Worm (Caenorhabditis elegans) whole organism, L3 larva: ENCODE results near the gene Y7A9D.1.

Source experiments
- ZK546.5 ChIP-seq: sonication (generic microtip); optimal IDR thresholded peaks from 2 replicates; lab custom pipeline; 2017; ENCODE audit warnings: missing biosample characterization, missing genetic modification characterization
- aly-2 ChIP-seq: fragments of 150-350 bp; optimal IDR thresholded peaks from 2 replicates; lab custom pipeline; 2014; ENCODE audit warnings: missing biosample characterization, missing genetic modification characterization
- ceh-16 ChIP-seq: sonication (generic microtip); optimal IDR thresholded peaks from 2 replicates; lab custom pipeline; 2017; ENCODE audit warnings: missing biosample characterization, missing genetic modification characterization
- ceh-28 ChIP-seq: fragments of 150-350 bp; optimal IDR thresholded peaks from 2 replicates; lab custom pipeline; 2014; ENCODE audit warnings: missing biosample characterization, missing genetic modification reagents, missing genetic modification characterization
- ceh-82 ChIP-seq: fragments of 150-350 bp; optimal IDR thresholded peaks from 2 replicates; lab custom pipeline; 2014; ENCODE audit warnings: missing biosample characterization, missing genetic modification characterization
- ceh-9 ChIP-seq: sonication (generic microtip); optimal IDR thresholded peaks from 2 replicates; lab custom pipeline; 2018; ENCODE audit warnings: missing biosample characterization, missing genetic modification characterization
- daf-12 ChIP-seq: fragments of 150-350 bp; optimal IDR thresholded peaks from 2 replicates; lab custom pipeline; 2014; ENCODE audit warnings: missing biosample characterization, missing genetic modification reagents, missing genetic modification characterization
- egl-27 ChIP-seq: sonication (generic microtip); optimal IDR thresholded peaks from 4 replicates; lab custom pipeline; 2017; ENCODE audit warnings: missing biosample characterization, missing genetic modification reagents, missing genetic modification characterization
- egl-5 ChIP-seq: fragments of 150-350 bp; optimal IDR thresholded peaks from 2 replicates; lab custom pipeline; 2017; ENCODE audit warnings: missing biosample characterization, missing genetic modification reagents, missing genetic modification characterization, inconsistent platforms
- elt-1 ChIP-seq: fragments of 150-350 bp; optimal IDR thresholded peaks from 2 replicates; lab custom pipeline; 2014; ENCODE audit warnings: missing biosample characterization, missing genetic modification characterization
- elt-2 ChIP-seq: sonication (generic microtip); optimal IDR thresholded peaks from 2 replicates; lab custom pipeline; 2016; ENCODE audit warnings: missing genetic modification reagents, mild to moderate bottlenecking, missing genetic modification characterization, missing compliant biosample characterization
- elt-3 ChIP-seq, 3 experiments: fragments of 150-350 bp in 1 of 3; sonication (generic microtip) in 2 of 3; optimal IDR thresholded peaks; 2 replicates in 2 of 3; 4 replicates in 1 of 3; lab custom pipeline; 2014 to 2017; ENCODE audit warnings: missing biosample characterization in 3 of 3, missing genetic modification characterization in 3 of 3
- fkh-10 ChIP-seq: sonication (generic microtip); optimal IDR thresholded peaks from 2 replicates; lab custom pipeline; 2017; ENCODE audit warnings: missing biosample characterization, missing genetic modification reagents, missing genetic modification characterization
- fkh-2 ChIP-seq: fragments of 150-350 bp; optimal IDR thresholded peaks from 2 replicates; lab custom pipeline; 2014; ENCODE audit warnings: missing biosample characterization, missing genetic modification reagents, missing genetic modification characterization
- fos-1 ChIP-seq: fragments of 150-350 bp; optimal IDR thresholded peaks from 2 replicates; lab custom pipeline; 2014; ENCODE audit warnings: missing biosample characterization, missing genetic modification characterization
- hmg-11 ChIP-seq: sonication (generic microtip); optimal IDR thresholded peaks from 2 replicates; lab custom pipeline; 2016; ENCODE audit warnings: missing genetic modification characterization, missing compliant biosample characterization
- mml-1 ChIP-seq: fragments of 150-350 bp; sonication (generic microtip); optimal IDR thresholded peaks from 3 replicates; lab custom pipeline; 2014; ENCODE audit warnings: missing biosample characterization, missing genetic modification characterization
- nfya-1 ChIP-seq: sonication (generic microtip); optimal IDR thresholded peaks from 2 replicates; lab custom pipeline; 2017; ENCODE audit warnings: missing genetic modification characterization, mild to moderate bottlenecking, missing compliant biosample characterization, antibody characterized with exemption, moderate library complexity; ENCODE audit not compliant: insufficient read depth
- nhr-11 ChIP-seq: fragments of 150-350 bp; optimal IDR thresholded peaks from 2 replicates; lab custom pipeline; 2014; ENCODE audit warnings: missing biosample characterization, missing genetic modification characterization
- nhr-23 ChIP-seq: fragments of 150-350 bp; optimal IDR thresholded peaks from 2 replicates; lab custom pipeline; 2014; ENCODE audit warnings: missing biosample characterization, missing genetic modification reagents, missing genetic modification characterization
- nhr-237 ChIP-seq: fragments of 150-350 bp; optimal IDR thresholded peaks from 2 replicates; lab custom pipeline; 2014; ENCODE audit warnings: missing biosample characterization, missing genetic modification characterization
- nhr-43 ChIP-seq: sonication (generic microtip); optimal IDR thresholded peaks from 2 replicates; lab custom pipeline; 2016; ENCODE audit warnings: mild to moderate bottlenecking, missing genetic modification characterization, missing compliant biosample characterization; ENCODE audit not compliant: poor library complexity, severe bottlenecking
- nhr-67 ChIP-seq: fragments of 150-350 bp; optimal IDR thresholded peaks from 2 replicates; lab custom pipeline; 2014; ENCODE audit warnings: missing biosample characterization, missing genetic modification characterization
- nhr-76 ChIP-seq: fragments of 150-350 bp; sonication (generic microtip); optimal IDR thresholded peaks from 5 replicates; lab custom pipeline; 2014; ENCODE audit warnings: missing biosample characterization, missing genetic modification characterization
- nhr-77 ChIP-seq: fragments of 150-350 bp; optimal IDR thresholded peaks from 2 replicates; lab custom pipeline; 2014; ENCODE audit warnings: missing biosample characterization, missing genetic modification characterization
- pha-4 ChIP-seq: fragments of 150-350 bp; optimal IDR thresholded peaks from 2 replicates; lab custom pipeline; 2014; ENCODE audit warnings: missing biosample characterization, missing genetic modification reagents, missing genetic modification characterization
- pqm-1 ChIP-seq: fragments of 150-350 bp; optimal IDR thresholded peaks from 2 replicates; lab custom pipeline; 2017; ENCODE audit warnings: missing biosample characterization, missing genetic modification characterization, inconsistent platforms
- skn-1 ChIP-seq: fragments of 150-350 bp; optimal IDR thresholded peaks from 2 replicates; lab custom pipeline; 2014; ENCODE audit warnings: missing biosample characterization, missing genetic modification characterization
- snpc-4 ChIP-seq: fragments of 150-350 bp; optimal IDR thresholded peaks from 2 replicates; lab custom pipeline; 2014; ENCODE audit warnings: missing biosample characterization, missing genetic modification characterization
- tbx-2 ChIP-seq: sonication (generic microtip); optimal IDR thresholded peaks from 2 replicates; lab custom pipeline; 2016; ENCODE audit warnings: mild to moderate bottlenecking, missing genetic modification characterization, missing compliant biosample characterization
- unc-62 ChIP-seq: fragments of 150-350 bp; sonication (generic microtip); optimal IDR thresholded peaks from 4 replicates; lab custom pipeline; 2014; ENCODE audit warnings: missing biosample characterization, missing genetic modification reagents, missing genetic modification characterization
- ztf-11 ChIP-seq: fragments of 150-350 bp; optimal IDR thresholded peaks from 2 replicates; lab custom pipeline; 2014; ENCODE audit warnings: missing biosample characterization, missing genetic modification characterization
- ztf-4 ChIP-seq: fragments of 150-350 bp; optimal IDR thresholded peaks from 2 replicates; lab custom pipeline; 2014; ENCODE audit warnings: missing biosample characterization, missing genetic modification characterization

Gene Y7A9D.1

DNA sequence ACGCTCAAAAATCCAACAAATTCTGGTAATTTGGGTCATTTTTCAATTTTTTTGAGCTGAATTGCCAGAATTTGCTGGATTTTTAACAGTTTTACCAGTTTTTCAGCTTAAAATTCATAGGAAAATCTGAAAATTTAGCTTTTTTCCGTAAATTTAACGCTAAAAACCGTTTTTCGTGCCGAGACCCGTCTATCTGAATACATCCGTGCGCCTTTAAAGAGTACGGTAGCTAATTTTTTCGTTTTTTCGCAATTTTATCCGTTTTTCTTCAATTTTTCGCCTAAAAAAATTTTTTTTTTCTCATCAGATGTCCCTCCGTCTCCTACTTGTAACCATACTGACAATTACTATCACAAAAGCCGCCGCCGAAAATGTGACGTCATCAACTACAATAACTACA is 29.7 kb upstream of the Y7A9D.1 start, which contains the start of gene Y65A5A.2:
TSS of gene Y65A5A.2 (plus strand) at position 308 of the 400 bp plus-strand sequence.
- no peak for TF ChIP-seq ceh-9
- no peak for TF ChIP-seq elt-3 (tag; optimal IDR thresholded peaks at IDR 0.05; lab: Kevin White, UChicago)
- no peak for TF ChIP-seq mml-1 (tag; lab: Kevin White, UChicago)

DNA sequence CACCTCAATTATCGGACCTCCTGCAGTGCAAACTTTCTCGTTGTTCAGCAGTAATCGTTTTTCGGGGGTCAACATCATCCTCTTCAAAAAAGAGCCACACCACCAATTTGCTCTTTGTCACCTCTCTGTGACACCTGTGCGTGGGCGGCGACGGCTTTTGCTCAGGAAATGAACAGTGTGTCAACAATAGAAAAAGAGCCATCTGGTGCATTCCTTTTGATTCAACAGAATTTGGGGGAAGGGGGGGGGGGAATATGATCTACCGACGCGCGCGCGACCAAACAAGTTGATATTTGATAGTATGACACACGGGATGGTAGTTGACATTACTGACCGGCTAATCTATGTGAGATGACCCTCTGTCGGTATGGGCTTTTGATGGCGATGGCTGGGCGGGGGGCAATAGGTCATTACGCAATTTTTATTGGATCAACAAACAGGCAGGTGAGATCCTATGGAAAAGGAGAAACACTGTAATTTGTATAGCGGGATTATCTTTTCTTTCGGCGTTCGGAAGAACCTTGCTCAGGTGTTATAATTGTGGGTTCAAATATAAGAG is 28.1 kb upstream of the Y7A9D.1 start:
- TF ChIP-seq fkh-10 (GFP tag; lab: Kevin White, UChicago) (no peak), pha-4 (tag; lab: Kevin White, UChicago) (peak; percentile 2)
- TF ChIP-seq, all 47 proteins: peak for 1

DNA sequence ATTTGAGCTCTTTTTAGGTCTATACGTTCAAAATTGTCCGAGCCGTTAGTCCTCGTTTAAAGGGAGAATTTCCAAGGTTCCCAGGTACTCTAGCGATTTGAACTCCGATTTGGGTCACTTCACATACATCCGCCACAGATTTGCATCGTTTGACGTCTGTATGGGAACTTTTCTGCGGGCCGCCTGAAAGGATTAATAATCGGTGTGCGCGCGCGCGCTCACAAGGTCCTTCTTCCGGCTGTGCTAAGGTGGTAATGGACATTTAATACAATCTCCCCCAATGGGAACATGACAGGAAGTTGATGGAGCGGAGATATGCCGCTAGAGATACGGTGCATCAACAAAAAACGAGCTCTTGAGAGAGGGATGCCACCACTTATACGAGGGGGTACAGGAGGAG is 25.8 kb upstream of the Y7A9D.1 start:
- TF ChIP-seq nhr-76 = no peak
- TF ChIP-seq ZK546.5 = no peak

DNA sequence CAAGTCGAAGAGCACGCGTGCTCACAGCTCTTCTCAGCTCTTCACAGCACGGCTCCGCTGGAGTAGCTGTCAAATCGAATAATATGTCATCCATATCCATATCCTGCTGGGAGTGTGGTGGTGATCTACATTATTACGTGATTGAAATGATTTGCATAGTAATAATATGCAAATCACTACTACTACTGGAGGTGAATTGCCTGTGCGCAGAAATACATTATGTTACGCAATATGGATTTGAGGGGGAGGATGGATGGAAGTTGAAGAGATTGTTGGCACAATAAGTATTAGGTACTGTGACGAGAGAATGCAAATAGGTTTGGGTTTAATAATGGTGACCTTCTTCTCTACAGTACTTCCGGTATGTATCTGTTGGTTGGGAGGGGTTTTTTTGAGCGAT is 21.3 kb upstream of the Y7A9D.1 start:
- TF ChIP-seq nhr-76 (no peak), nhr-77 (tag; lab: Kevin White, UChicago) (no peak), ztf-4 (tag; lab: Kevin White, UChicago) (no peak), nhr-67 (tag; lab: Kevin White, UChicago) (no peak), egl-5 (no peak), fkh-2 (tag; lab: Kevin White, UChicago) (no peak), ceh-16 (tag; lab: Kevin White, UChicago) (no peak), daf-12 (tag; lab: Kevin White, UChicago) (no peak), tbx-2 (tag; lab: Kevin White, UChicago) (no peak), unc-62 (GFP tag; lab: Kevin White, UChicago) (no peak), nfya-1 (tag; lab: Kevin White, UChicago) (no peak), nhr-23 (no peak), snpc-4 (tag; lab: Kevin White, UChicago) (no peak), nhr-11 (tag; lab: Kevin White, UChicago) (no peak)

- TF ChIP-seq ztf-4 (tag; lab: Kevin White, UChicago) = no peak
- TF ChIP-seq nhr-23 = no peak
- TF ChIP-seq elt-3 (tag; optimal IDR thresholded peaks at IDR 0.05; lab: Kevin White, UChicago) = no peak
- no peak for TF ChIP-seq pqm-1 (tag; lab: Kevin White, UChicago)
- no peak for TF ChIP-seq fos-1 (tag; lab: Kevin White, UChicago)
- TF ChIP-seq nhr-11 (tag; lab: Kevin White, UChicago) = no peak
- no peak for TF ChIP-seq ceh-16 (tag; lab: Kevin White, UChicago)
- TF ChIP-seq ztf-11 = no peak
- TF ChIP-seq daf-12 (tag; lab: Kevin White, UChicago) = no peak
- no peak for TF ChIP-seq skn-1 (tag; lab: Kevin White, UChicago)
- no peak for TF ChIP-seq egl-27 (tag; lab: Kevin White, UChicago)
- no peak for TF ChIP-seq nhr-237
- TF ChIP-seq fkh-10 (GFP tag; lab: Kevin White, UChicago) = no peak
These were observed 19.4 kb upstream of the Y7A9D.1 start for ce11 chrIV:16401428-16401827.

- TF ChIP-seq elt-2 (tag; lab: Kevin White, UChicago) = peak; percentile 34
- TF ChIP-seq elt-1 (tag; lab: Kevin White, UChicago) = peak; percentile 18
- peak; percentile 23 for TF ChIP-seq pqm-1 (tag; lab: Kevin White, UChicago)
- TF ChIP-seq snpc-4 (tag; lab: Kevin White, UChicago) = peak; percentile 6
- no peak for TF ChIP-seq aly-2 (tag; lab: Kevin White, UChicago)
- TF ChIP-seq elt-3 (tag; optimal IDR thresholded peaks at IDR 0.05; lab: Kevin White, UChicago) = peak in 1 of 3 experiments; percentile 10
- TF ChIP-seq nhr-43 (tag; lab: Kevin White, UChicago) = peak; percentile 52
- no peak for TF ChIP-seq ceh-82 (tag; lab: Kevin White, UChicago)
- no peak for TF ChIP-seq nhr-77 (tag; lab: Kevin White, UChicago)
- TF ChIP-seq egl-27 (tag; lab: Kevin White, UChicago) = no peak
- peak; percentile 33 for TF ChIP-seq nfya-1 (tag; lab: Kevin White, UChicago)
- TF ChIP-seq ceh-28 (tag; lab: Kevin White, UChicago) = no peak
- no peak for TF ChIP-seq hmg-11 (tag; lab: Kevin White, UChicago)
These were observed 18.7 kb upstream of the Y7A9D.1 start for ce11 chrIV:16400412-16401381.
